Worm (Caenorhabditis elegans) whole organism, L4 larva: Measurements from ENCODE around the gene ctsa-1.2.

Experiments used
- R02D3.7 ChIP-seq: fragments of 150-350 bp; sonication (generic microtip); optimal IDR thresholded peaks from 3 replicates; lab custom pipeline; 2014; ENCODE audit warnings: missing biosample characterization, missing genetic modification characterization
- ama-1 ChIP-seq: fragments of 150-350 bp; optimal IDR thresholded peaks from 2 replicates; lab custom pipeline; 2014; ENCODE audit warnings: inconsistent platforms, mixed read lengths
- fkh-10 ChIP-seq: fragments of 150-350 bp; optimal IDR thresholded peaks from 2 replicates; lab custom pipeline; 2014; ENCODE audit warnings: missing biosample characterization, missing genetic modification reagents, missing genetic modification characterization
- saeg-2 ChIP-seq: fragments of 200-800 bp; sonication (Bioruptor generic); IDR thresholded peaks from 2 replicates; pipeline ENCODE4 v1.3.6; 2022; ENCODE audit warnings: missing genetic modification reagents, missing genetic modification characterization, missing compliant biosample characterization
- snpc-4 ChIP-seq: fragments of 150-350 bp; optimal IDR thresholded peaks from 2 replicates; lab custom pipeline; 2014; ENCODE audit warnings: missing biosample characterization, missing genetic modification characterization
- vab-7 ChIP-seq: fragments of 200-800 bp; sonication (Bioruptor generic); IDR thresholded peaks from 2 replicates; pipeline ENCODE4 v1.3.6; 2022; ENCODE audit warnings: missing genetic modification reagents, missing genetic modification characterization, missing compliant biosample characterization

DNA sequence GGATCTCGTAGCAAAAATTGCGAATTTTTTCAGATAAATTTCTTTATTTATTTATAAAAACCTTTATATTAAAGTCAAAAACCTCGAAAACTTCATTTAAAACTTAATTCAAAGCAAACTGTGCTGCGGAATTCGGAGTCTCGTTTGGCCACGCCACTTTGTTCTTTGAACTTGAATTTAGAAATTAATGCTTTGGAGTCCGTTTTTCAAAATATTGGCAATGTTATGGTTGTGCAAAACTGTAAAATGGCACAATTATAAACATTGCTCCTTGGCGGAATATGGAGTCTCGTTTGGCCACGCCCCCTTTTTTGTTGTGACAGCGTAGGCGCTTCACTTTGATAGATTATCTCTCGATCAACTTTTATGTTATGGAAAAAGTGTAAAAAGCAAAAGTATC, 19.6 kb upstream of the ctsa-1.2 start:
- TF ChIP-seq vab-7 (GFP tag; lab: Robert Waterston, UW) (no peak), fkh-10 (GFP tag; lab: Kevin White, UChicago) (no peak), R02D3.7 (tag; lab: Kevin White, UChicago) (no peak), saeg-2 (GFP tag; lab: Robert Waterston, UW) (no peak), ama-1 (lab: Kevin White, UChicago) (no peak), snpc-4 (tag; lab: Kevin White, UChicago) (no peak)
